Fruit fly (Drosophila melanogaster) whole organism, embryonic: ENCODE measurements around the gene Ror.

Experiments used
- CG10147 ChIP-seq: fragments of 200-800 bp; sonication (Bioruptor generic); optimal IDR thresholded peaks from 2 replicates; lab custom pipeline; 2019; ENCODE audit warnings: missing biosample characterization, mild to moderate bottlenecking, missing genetic modification characterization, moderate library complexity
- CG10267 ChIP-seq: fragments of 200-800 bp; sonication (Bioruptor generic); optimal IDR thresholded peaks from 2 replicates; lab custom pipeline; 2018; ENCODE audit warnings: missing biosample characterization, mild to moderate bottlenecking, missing genetic modification characterization, moderate library complexity
- CG10274 ChIP-seq: fragments of 200-800 bp; sonication (Bioruptor generic); optimal IDR thresholded peaks from 3 replicates; lab custom pipeline; 2017; ENCODE audit warnings: missing biosample characterization, mild to moderate bottlenecking, missing genetic modification characterization
- CG10366 ChIP-seq: fragments of 200-800 bp; sonication (Bioruptor generic); IDR thresholded peaks from 2 replicates; pipeline ENCODE4 v1.3.6; 2022; ENCODE audit warnings: missing biosample characterization, missing genetic modification characterization
- CG10543 ChIP-seq: fragments of 200-800 bp; sonication (Bioruptor generic); optimal IDR thresholded peaks from 3 replicates; lab custom pipeline; 2017; ENCODE audit warnings: missing biosample characterization, mild to moderate bottlenecking, missing genetic modification characterization, moderate library complexity
- CG12744 ChIP-seq: fragments of 200-800 bp; sonication (Bioruptor generic); optimal IDR thresholded peaks from 2 replicates; lab custom pipeline; 2016; ENCODE audit warnings: missing biosample characterization, missing genetic modification characterization
- CG14014 ChIP-seq: fragments of 200-800 bp; sonication (Bioruptor generic); IDR thresholded peaks from 2 replicates; pipeline ENCODE4 v1.3.6; 2022; ENCODE audit warnings: missing biosample characterization, missing genetic modification characterization
- CG14050 ChIP-seq: fragments of 200-800 bp; sonication (Bioruptor generic); IDR thresholded peaks from 3 replicates; pipeline ENCODE4 v1.3.6; 2022; ENCODE audit warnings: missing biosample characterization, missing genetic modification characterization
- CG14441 ChIP-seq: fragments of 200-800 bp; sonication (Bioruptor generic); IDR thresholded peaks from 2 replicates; pipeline ENCODE4 v1.3.6; 2022; ENCODE audit warnings: missing biosample characterization, missing genetic modification characterization
- CG17385 ChIP-seq: fragments of 200-800 bp; sonication (Bioruptor generic); optimal IDR thresholded peaks from 3 replicates; lab custom pipeline; 2018; ENCODE audit warnings: missing biosample characterization, mild to moderate bottlenecking, missing genetic modification characterization
- CG18011 ChIP-seq: fragments of 200-800 bp; sonication (Bioruptor generic); optimal IDR thresholded peaks from 2 replicates; lab custom pipeline; 2017; ENCODE audit warnings: missing biosample characterization, missing genetic modification characterization, mild to moderate bottlenecking, moderate library complexity, missing genotype
- CG2129 ChIP-seq: fragments of 200-800 bp; sonication (Bioruptor generic); IDR thresholded peaks from 2 replicates; pipeline ENCODE4 v1.3.6; 2022; ENCODE audit warnings: missing biosample characterization, missing genetic modification characterization; ENCODE audit not compliant: partially characterized antibody
- CG34376 ChIP-seq: fragments of 200-800 bp; sonication (Bioruptor generic); optimal IDR thresholded peaks from 2 replicates; lab custom pipeline; 2018; ENCODE audit warnings: missing biosample characterization, mild to moderate bottlenecking, missing genetic modification characterization
- CG4328 ChIP-seq: fragments of 200-800 bp; sonication (Bioruptor generic); optimal IDR thresholded peaks from 3 replicates; lab custom pipeline; 2017; ENCODE audit warnings: missing biosample characterization, missing genetic modification reagents, missing genetic modification characterization
- CG4360 ChIP-seq: fragments of 200-800 bp; sonication (Bioruptor generic); IDR thresholded peaks from 2 replicates; pipeline ENCODE4 v1.3.6; 2022; ENCODE audit warnings: missing biosample characterization, missing genetic modification characterization
- CG4730 ChIP-seq: fragments of 200-800 bp; sonication (Bioruptor generic); IDR thresholded peaks from 2 replicates; pipeline ENCODE4 v1.3.6; 2022; ENCODE audit warnings: missing biosample characterization, missing genetic modification characterization
- CG6254 ChIP-seq: fragments of 200-800 bp; sonication (Bioruptor generic); optimal IDR thresholded peaks from 3 replicates; lab custom pipeline; 2017; ENCODE audit warnings: mild to moderate bottlenecking, missing biosample characterization, missing genetic modification reagents, missing genetic modification characterization
- CG8359 ChIP-seq: fragments of 200-800 bp; sonication (Bioruptor generic); optimal IDR thresholded peaks from 2 replicates; lab custom pipeline; 2017; ENCODE audit warnings: missing biosample characterization, mild to moderate bottlenecking, missing genetic modification characterization, borderline replicate concordance
- CrebB ChIP-seq: fragments of 200-800 bp; sonication (Bioruptor generic); optimal IDR thresholded peaks from 3 replicates; lab custom pipeline; 2018; ENCODE audit warnings: missing biosample characterization, mild to moderate bottlenecking, missing genetic modification characterization
- D ChIP-seq, 2 experiments: fragments of 200-800 bp in 1 of 2; fragments of >200 bp in 1 of 2; sonication (Bioruptor generic) in 1 of 2; optimal IDR thresholded peaks; 2 replicates in 1 of 2; 3 replicates in 1 of 2; lab custom pipeline; 2017; ENCODE audit warnings: mild to moderate bottlenecking in 1 of 2, missing biosample characterization in 1 of 2, missing genetic modification characterization in 1 of 2, missing genetic modification reagents in 1 of 2
- Doc3 ChIP-seq: fragments of 200-800 bp; sonication (Bioruptor generic); IDR thresholded peaks from 3 replicates; pipeline ENCODE4 v1.3.6; 2022; ENCODE audit warnings: missing biosample characterization, missing genetic modification characterization; ENCODE audit not compliant: partially characterized antibody
- Dref ChIP-seq: fragments of 200-800 bp; sonication (Bioruptor generic); IDR thresholded peaks from 2 replicates; pipeline ENCODE4 v1.3.6; 2022; ENCODE audit warnings: missing biosample characterization, missing genetic modification characterization
- Eip74EF ChIP-seq, 2 experiments: fragments of 200-800 bp in 1 of 2; fragments of >200 bp in 1 of 2; sonication (Bioruptor generic) in 1 of 2; optimal IDR thresholded peaks; 2 replicates each; lab custom pipeline; 2017 to 2019; ENCODE audit warnings: missing biosample characterization in 2 of 2, missing genetic modification characterization in 2 of 2, mild to moderate bottlenecking in 1 of 2, moderate library complexity in 1 of 2
- Ets65A ChIP-seq: fragments of 200-800 bp; sonication (Bioruptor generic); peaks from one replicate; lab custom pipeline; 2016; ENCODE audit warnings: missing biosample characterization, missing genetic modification characterization
- Ets97D ChIP-seq: fragments of 200-800 bp; sonication (Bioruptor generic); optimal IDR thresholded peaks from 3 replicates; lab custom pipeline; 2016; ENCODE audit warnings: missing biosample characterization, missing genetic modification characterization
- HLH4C ChIP-seq: fragments of 200-800 bp; sonication (Bioruptor generic); IDR thresholded peaks from 3 replicates; pipeline ENCODE4 v1.3.6; 2022; ENCODE audit warnings: missing biosample characterization, missing genetic modification characterization; ENCODE audit not compliant: partially characterized antibody
- Hey ChIP-seq: fragments of 200-800 bp; sonication (Bioruptor generic); optimal IDR thresholded peaks from 3 replicates; lab custom pipeline; 2018; ENCODE audit warnings: missing biosample characterization, mild to moderate bottlenecking, missing genetic modification characterization
- HmgD ChIP-seq: fragments of 200-800 bp; sonication (Bioruptor generic); optimal IDR thresholded peaks from 3 replicates; lab custom pipeline; 2016; ENCODE audit warnings: missing biosample characterization, missing genetic modification characterization
- NfI ChIP-seq: fragments of 200-800 bp; sonication (Bioruptor generic); optimal IDR thresholded peaks from 3 replicates; lab custom pipeline; 2018; ENCODE audit warnings: missing biosample characterization, mild to moderate bottlenecking, missing genetic modification characterization, moderate library complexity
- Opbp ChIP-seq: fragments of 200-800 bp; sonication (Bioruptor generic); IDR thresholded peaks from 3 replicates; pipeline ENCODE4 v1.3.6; 2022; ENCODE audit warnings: missing biosample characterization, missing genetic modification characterization; ENCODE audit not compliant: partially characterized antibody
- Trl ChIP-seq, 3 experiments: fragments of >200 bp in 2 of 3; fragments of 200-800 bp in 1 of 3; sonication (Bioruptor generic) in 1 of 3; optimal IDR thresholded peaks; 2 replicates in 1 of 3; 3 replicates in 2 of 3; lab custom pipeline; 2016 to 2017; ENCODE audit warnings: missing biosample characterization in 1 of 3, missing genetic modification characterization in 1 of 3
- br ChIP-seq: fragments of >200 bp; optimal IDR thresholded peaks from 2 replicates; lab custom pipeline; 2017
- cg ChIP-seq: fragments of 200-800 bp; sonication (Bioruptor generic); optimal IDR thresholded peaks from 3 replicates; lab custom pipeline; 2019; ENCODE audit warnings: missing biosample characterization, mild to moderate bottlenecking, missing genetic modification characterization, moderate library complexity
- crc ChIP-seq: fragments of 200-800 bp; sonication (Bioruptor generic); optimal IDR thresholded peaks from 2 replicates; lab custom pipeline; 2016; ENCODE audit warnings: missing biosample characterization, missing genetic modification characterization
- croc ChIP-seq: fragments of 200-800 bp; sonication (Bioruptor generic); conservative IDR thresholded peaks from 3 replicates; pipeline ENCODE4 v1.3.6; 2022; ENCODE audit warnings: missing biosample characterization, missing genetic modification characterization
- cwo ChIP-seq: fragments of 200-800 bp; sonication (Bioruptor generic); optimal IDR thresholded peaks from 3 replicates; lab custom pipeline; 2017; ENCODE audit warnings: missing biosample characterization, missing genetic modification characterization, mild to moderate bottlenecking, moderate library complexity, missing genetic modification reagents
- dan ChIP-seq: fragments of 200-800 bp; sonication (Bioruptor generic); IDR thresholded peaks from 2 replicates; pipeline ENCODE4 v1.3.6; 2022; ENCODE audit warnings: missing biosample characterization, missing genetic modification characterization
- esg ChIP-seq: fragments of 200-800 bp; sonication (Bioruptor generic); conservative IDR thresholded peaks from 2 replicates; pipeline ENCODE4 v1.3.6; 2022; ENCODE audit warnings: missing biosample characterization, missing genetic modification characterization
- fd3F ChIP-seq: fragments of 200-800 bp; sonication (Bioruptor generic); optimal IDR thresholded peaks from 2 replicates; lab custom pipeline; 2018; ENCODE audit warnings: missing biosample characterization, mild to moderate bottlenecking, missing genetic modification characterization, moderate library complexity
- gem ChIP-seq: fragments of 200-800 bp; sonication (Bioruptor generic); optimal IDR thresholded peaks from 2 replicates; lab custom pipeline; 2019; ENCODE audit warnings: missing biosample characterization, mild to moderate bottlenecking, missing genetic modification characterization, moderate library complexity
- her ChIP-seq: fragments of 200-800 bp; sonication (Bioruptor generic); optimal IDR thresholded peaks from 2 replicates; lab custom pipeline; 2016; ENCODE audit warnings: missing biosample characterization, missing genetic modification characterization
- klu ChIP-seq: fragments of 200-800 bp; sonication (Bioruptor generic); IDR thresholded peaks from 2 replicates; pipeline ENCODE4 v1.3.6; 2022; ENCODE audit warnings: missing biosample characterization, missing genetic modification characterization
- sc ChIP-seq, 3 experiments: fragments of >200 bp in 2 of 3; fragments of 200-800 bp in 1 of 3; sonication (Bioruptor generic) in 1 of 3; optimal IDR thresholded peaks; 2 replicates in 2 of 3; 3 replicates in 1 of 3; lab custom pipeline; 2017; ENCODE audit warnings: mild to moderate bottlenecking in 1 of 3, missing biosample characterization in 1 of 3, missing genetic modification characterization in 1 of 3, missing genetic modification reagents in 1 of 3
- schlank ChIP-seq: fragments of 200-800 bp; sonication (Bioruptor generic); optimal IDR thresholded peaks from 2 replicates; lab custom pipeline; 2018; ENCODE audit warnings: missing biosample characterization, mild to moderate bottlenecking, missing genetic modification characterization
- sqz ChIP-seq: fragments of 200-800 bp; sonication (Bioruptor generic); optimal IDR thresholded peaks from 3 replicates; lab custom pipeline; 2018; ENCODE audit warnings: missing biosample characterization, mild to moderate bottlenecking, missing genetic modification characterization
- sr ChIP-seq: fragments of 200-800 bp; sonication (Bioruptor generic); IDR thresholded peaks from 3 replicates; pipeline ENCODE4 v1.3.6; 2022; ENCODE audit warnings: missing biosample characterization, missing genetic modification characterization
- stwl ChIP-seq: fragments of 200-800 bp; sonication (Bioruptor generic); optimal IDR thresholded peaks from 3 replicates; lab custom pipeline; 2018; ENCODE audit warnings: missing biosample characterization, mild to moderate bottlenecking, missing genetic modification characterization, moderate library complexity
- tll ChIP-seq, 2 experiments: fragments of 200-800 bp in 1 of 2; fragments of >200 bp in 1 of 2; sonication (Bioruptor generic) in 1 of 2; optimal IDR thresholded peaks; 2 replicates each; lab custom pipeline; 2017 to 2019; ENCODE audit warnings: missing biosample characterization in 2 of 2, missing genetic modification characterization in 2 of 2, mild to moderate bottlenecking in 1 of 2, moderate library complexity in 1 of 2

Ror gene

DNA sequence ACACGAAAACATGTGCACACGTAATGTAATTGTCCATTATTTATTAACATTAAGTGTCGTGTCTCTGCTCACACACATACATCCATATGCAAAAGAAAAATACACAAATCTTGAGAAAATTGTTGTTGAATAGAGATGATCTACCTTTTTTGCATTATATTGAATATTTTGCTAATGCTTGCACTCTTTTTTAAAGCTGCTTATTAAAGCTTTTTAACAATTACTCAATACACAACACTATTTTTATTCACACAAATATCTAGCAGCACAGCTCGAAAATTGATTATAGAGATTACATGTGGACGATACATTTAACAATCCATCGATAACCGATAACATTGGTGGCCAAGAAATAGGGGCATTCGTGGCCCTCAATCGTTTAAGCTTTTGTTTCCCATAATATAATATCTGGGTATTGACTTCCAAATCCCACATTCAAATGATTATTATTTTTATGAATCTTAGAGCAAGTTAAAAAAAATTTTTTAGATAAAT lies 40.5 kb downstream of the Ror start, which contains the start of gene Ufd4 (continued):
- TF ChIP-seq fd3F (GFP tag; lab: Kevin White, UChicago) (peak; percentile 60), sc (optimal IDR thresholded peaks at IDR 0.05; lab: Kevin White, UChicago) (no peak), sc (GFP tag; optimal IDR thresholded peaks at IDR 0.05; lab: Kevin White, UChicago) (no peak), CG17385 (no peak), CG10267 (tag; lab: Kevin White, UChicago) (peak; percentile 74), CG8359 (GFP tag; lab: Kevin White, UChicago) (no peak), Doc3 (GFP tag; lab: Robert Waterston, UW) (0 out of 3 replicates have a peak, but pooled peaks have one; percentile 36), sqz (no peak), cg (GFP tag; lab: Kevin White, UChicago) (peak; percentile 84), CG18011 (peak; percentile 19), esg (GFP tag; lab: Robert Waterston, UW) (no peak), stwl (tag; lab: Kevin White, UChicago) (peak; percentile 75), croc (no peak), CG12744 (GFP tag; lab: Kevin White, UChicago) (peak; percentile 61), Eip74EF (GFP tag; optimal IDR thresholded peaks at IDR 0.05; lab: Kevin White, UChicago) (no peak), her (peak; percentile 40), CG4730 (GFP tag; lab: Robert Waterston, UW) (no peak), Ets97D (GFP tag; lab: Kevin White, UChicago) (peak; percentile 50), CG2129 (GFP tag; lab: Robert Waterston, UW) (no peak), Ets65A (GFP tag; lab: Kevin White, UChicago) (no peak), Hey (tag; lab: Kevin White, UChicago) (no peak), CrebB (tag; lab: Kevin White, UChicago) (peak; percentile 9), Opbp (GFP tag; lab: Robert Waterston, UW) (no peak; the same call in 2 of the 3 replicates), D (optimal IDR thresholded peaks at IDR 0.05; lab: Kevin White, UChicago) (no peak), D (GFP tag; optimal IDR thresholded peaks at IDR 0.05; lab: Kevin White, UChicago) (peak; percentile 26), CG10543 (GFP tag; lab: Kevin White, UChicago) (no peak), HmgD (GFP tag; lab: Kevin White, UChicago) (no peak), CG14050 (GFP tag; lab: Robert Waterston, UW) (no peak; the same call in 1 of the 3 replicates), CG14441 (GFP tag; lab: Robert Waterston, UW) (no peak; the same call in 1 of the 2 replicates), CG14014 (GFP tag; lab: Robert Waterston, UW) (peak; percentile 75; the same call in 1 of the 2 replicates), CG6254 (GFP tag; lab: Kevin White, UChicago) (peak; percentile 41), NfI (GFP tag; lab: Kevin White, UChicago) (no peak), sr (GFP tag; lab: Robert Waterston, UW) (no peak), CG4328 (GFP tag; lab: Kevin White, UChicago) (no peak), schlank (tag; lab: Kevin White, UChicago) (no peak), br (no peak), dan (GFP tag; lab: Robert Waterston, UW) (no peak), CG34376 (GFP tag; lab: Kevin White, UChicago) (peak; percentile 38), CG10147 (GFP tag; lab: Kevin White, UChicago) (no peak), tll (GFP tag; optimal IDR thresholded peaks at IDR 0.05; lab: Kevin White, UChicago) (no peak), cwo (GFP tag; lab: Kevin White, UChicago) (no peak), crc (peak; percentile 28), gem (tag; lab: Kevin White, UChicago) (no peak), HLH4C (GFP tag; lab: Robert Waterston, UW) (no peak; the same call in 2 of the 3 replicates), Trl (optimal IDR thresholded peaks at IDR 0.05; lab: Kevin White, UChicago) (no peak), Trl (GFP tag; optimal IDR thresholded peaks at IDR 0.05; lab: Kevin White, UChicago) (peak; percentile 69), CG10366 (GFP tag; lab: Robert Waterston, UW) (no peak), klu (GFP tag; lab: Robert Waterston, UW) (no peak), Dref (GFP tag; lab: Robert Waterston, UW) (peak; percentile 81), CG10274 (GFP tag; lab: Kevin White, UChicago) (no peak), CG4360 (GFP tag; lab: Robert Waterston, UW) (peak; percentile 52; the same call in 1 of the 2 replicates)
